Worm (Caenorhabditis elegans) whole organism, L4/young adult: ENCODE data around the gene cpna-5.

Experiments
- W03F9.2 ChIP-seq: fragments of 150-350 bp; optimal IDR thresholded peaks from 2 replicates; lab custom pipeline; 2014; ENCODE audit warnings: missing biosample characterization, missing genetic modification characterization
- dao-5 ChIP-seq: sonication (generic microtip); optimal IDR thresholded peaks from 2 replicates; lab custom pipeline; 2016; ENCODE audit warnings: missing genotype, missing genetic modification characterization, moderate library complexity, missing compliant biosample characterization
- him-1 ChIP-seq: sonication (generic microtip); optimal IDR thresholded peaks from 2 replicates; lab custom pipeline; 2016; ENCODE audit warnings: missing genotype, missing genetic modification reagents, missing genetic modification characterization, missing compliant biosample characterization

The cpna-5 gene

DNA sequence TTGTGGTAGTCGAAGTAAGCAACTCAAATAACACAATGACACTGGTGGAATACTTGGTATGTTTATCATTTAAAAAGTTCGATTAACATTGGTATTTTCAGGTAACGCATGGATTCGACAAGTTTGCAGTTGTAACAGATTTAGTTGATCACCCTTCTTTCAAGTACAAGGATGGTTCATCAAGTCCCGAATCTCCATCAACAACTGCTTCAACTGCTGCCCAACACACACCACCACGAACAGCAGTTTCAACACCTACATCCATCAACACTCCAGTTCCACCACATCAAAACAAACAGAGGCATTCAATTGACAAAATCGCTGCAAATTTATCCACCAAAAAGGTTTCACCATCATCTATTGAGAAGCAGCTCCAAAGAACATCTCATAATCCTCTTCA lies 35.9 kb downstream of the cpna-5 start:
- TF ChIP-seq W03F9.2 (tag; lab: Kevin White, UChicago), result no peak
- no peak for TF ChIP-seq dao-5 (tag; lab: Kevin White, UChicago)
- no peak for TF ChIP-seq him-1

DNA sequence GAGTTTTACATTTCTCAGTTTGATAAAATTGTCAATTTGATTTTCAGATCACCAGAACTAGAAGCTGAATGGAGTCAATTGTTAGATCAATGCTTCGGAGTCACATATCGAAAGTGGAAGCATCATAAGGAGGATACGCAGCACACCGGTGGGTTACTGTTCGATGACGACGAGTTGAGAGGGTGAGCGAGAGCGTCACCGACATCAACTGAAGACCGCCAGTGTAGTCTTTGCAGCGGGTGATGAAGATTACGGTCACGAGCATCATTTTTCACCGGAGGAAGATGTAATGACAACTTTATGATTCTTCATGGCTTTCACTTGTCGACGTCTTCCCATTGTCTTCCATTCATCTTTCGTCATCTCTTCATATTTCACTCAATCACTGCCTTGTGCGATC lies 36.5 kb downstream of the cpna-5 start, which contains the start of gene lin-26:
lin-26 (plus strand) TSS at position 301 of the 400 bp plus-strand sequence.
- TF ChIP-seq him-1 (no peak), W03F9.2 (tag; lab: Kevin White, UChicago) (no peak), dao-5 (tag; lab: Kevin White, UChicago) (no peak)

DNA sequence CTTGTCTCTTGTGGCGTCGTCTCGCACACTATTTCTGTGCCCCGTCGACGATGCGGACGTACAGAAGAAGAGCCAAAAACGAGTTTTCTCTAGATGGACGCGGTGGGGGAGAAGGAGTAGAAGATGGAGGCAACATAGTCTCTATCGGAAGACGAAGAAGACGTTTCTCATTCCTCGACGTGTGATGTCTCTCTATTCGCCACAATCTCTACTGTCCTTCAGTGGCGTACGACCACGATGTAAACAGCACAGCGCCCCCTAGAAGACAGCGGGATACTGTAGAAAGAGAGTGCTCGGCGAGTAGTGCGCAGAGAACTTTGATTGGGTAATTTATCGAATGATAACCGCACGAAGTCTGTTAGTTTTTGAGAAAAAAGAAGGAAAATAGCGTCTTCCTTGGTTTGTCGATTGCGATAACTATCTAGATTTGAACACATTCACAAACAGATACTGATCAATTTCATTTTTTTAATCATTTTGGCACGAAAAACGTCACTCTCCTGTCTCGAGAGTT lies 38.8 kb downstream of the cpna-5 start:
- TF ChIP-seq dao-5 (tag; lab: Kevin White, UChicago) (no peak), W03F9.2 (tag; lab: Kevin White, UChicago) (no peak), him-1 (no peak)

DNA sequence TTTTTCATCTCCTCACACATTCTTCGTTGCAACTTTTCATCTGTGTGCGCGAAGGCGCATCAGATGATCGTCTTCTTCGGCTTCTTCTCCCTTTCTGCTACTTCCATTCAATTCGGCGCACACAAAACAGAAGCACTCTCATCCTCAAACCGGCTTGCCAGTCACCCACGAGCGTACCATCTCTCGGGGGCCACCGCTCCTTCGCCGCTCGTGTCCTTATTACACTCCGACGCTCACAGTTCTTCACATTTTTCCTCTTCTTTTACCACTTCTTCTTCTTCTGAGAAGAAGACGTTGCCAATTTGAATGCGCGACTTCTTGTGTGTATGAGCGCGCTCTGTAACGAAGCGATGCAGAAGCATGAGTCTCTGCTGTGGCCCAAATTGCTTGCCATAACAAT lies 39.9 kb downstream of the cpna-5 start:
- TF ChIP-seq W03F9.2 (tag; lab: Kevin White, UChicago) (no peak), dao-5 (tag; lab: Kevin White, UChicago) (no peak), him-1 (no peak)

DNA sequence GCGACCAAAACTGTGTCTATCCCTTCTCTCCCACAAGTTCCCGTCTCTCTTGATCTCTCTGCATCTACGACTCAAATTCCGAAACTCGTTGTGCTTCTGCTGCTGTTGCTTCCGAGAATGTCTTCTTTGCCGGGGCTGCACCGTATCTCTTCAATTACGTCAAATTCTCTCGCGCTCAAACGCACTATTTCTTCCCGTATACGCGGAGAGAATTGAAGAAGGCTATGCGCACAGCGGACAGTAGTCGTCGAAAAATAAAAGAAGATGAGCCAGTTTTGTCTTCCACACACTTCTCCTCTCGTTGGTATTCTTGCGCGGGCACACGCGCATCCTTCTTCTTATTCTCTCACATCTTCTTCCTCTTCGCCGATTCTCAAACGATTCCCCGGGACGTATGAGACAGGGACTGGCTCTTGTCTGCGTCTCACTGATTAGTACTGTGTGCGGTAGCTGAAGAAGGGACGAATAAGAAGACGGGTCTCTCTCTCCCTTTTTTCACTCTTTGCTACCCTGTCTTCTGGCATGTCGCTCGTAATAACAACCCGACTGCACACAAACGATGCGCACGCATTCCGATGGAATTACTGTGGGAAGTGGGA lies 42.0 kb downstream of the cpna-5 start:
- TF ChIP-seq dao-5 (tag; lab: Kevin White, UChicago) (no peak), W03F9.2 (tag; lab: Kevin White, UChicago) (no peak), him-1 (no peak)

DNA sequence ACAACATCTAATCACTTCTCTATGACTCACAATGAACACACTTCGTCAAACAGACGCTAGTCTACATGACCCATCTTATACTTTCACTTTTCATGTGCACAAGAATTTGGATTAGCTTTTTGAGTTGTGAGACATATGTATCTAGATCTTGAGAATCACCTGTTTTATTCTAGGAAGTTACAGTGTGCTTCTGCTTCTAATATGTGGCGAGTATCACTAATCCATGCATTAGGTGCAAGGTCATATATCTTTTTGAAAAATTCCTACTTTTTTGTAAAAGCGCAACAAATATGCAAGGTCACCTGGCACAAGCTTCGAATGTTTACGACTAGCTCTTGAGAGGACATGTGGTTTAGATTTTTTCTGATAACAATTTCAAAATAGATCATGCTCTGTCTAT lies 42.6 kb downstream of the cpna-5 start:
- TF ChIP-seq dao-5 (tag; lab: Kevin White, UChicago) (no peak), him-1 (no peak), W03F9.2 (tag; lab: Kevin White, UChicago) (no peak)

DNA sequence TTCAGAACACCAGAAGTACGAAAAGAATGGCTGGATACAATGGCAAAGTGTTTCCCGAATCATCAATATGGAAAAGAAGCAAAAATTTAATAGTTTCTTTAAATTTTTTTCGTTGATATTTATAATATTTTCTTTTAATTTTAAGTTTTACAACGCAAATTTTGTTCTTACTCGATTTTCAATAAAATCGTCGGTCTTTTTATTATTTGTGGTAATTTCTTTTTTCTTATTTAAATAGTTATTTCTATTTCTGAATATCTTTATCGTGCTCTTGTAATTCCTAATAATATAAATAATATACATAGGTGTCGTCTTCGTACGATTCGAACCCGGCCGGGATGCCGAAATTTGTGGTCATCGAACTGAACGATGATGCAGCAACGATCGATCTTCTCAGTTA lies 46.7 kb downstream of the cpna-5 start, which contains the start of gene lir-1:
lir-1 (plus strand) TSS at position 301 of the 400 bp plus-strand sequence.
- TF ChIP-seq W03F9.2 (tag; lab: Kevin White, UChicago), result no peak
- TF ChIP-seq him-1, result no peak
- TF ChIP-seq dao-5 (tag; lab: Kevin White, UChicago), result no peak

DNA sequence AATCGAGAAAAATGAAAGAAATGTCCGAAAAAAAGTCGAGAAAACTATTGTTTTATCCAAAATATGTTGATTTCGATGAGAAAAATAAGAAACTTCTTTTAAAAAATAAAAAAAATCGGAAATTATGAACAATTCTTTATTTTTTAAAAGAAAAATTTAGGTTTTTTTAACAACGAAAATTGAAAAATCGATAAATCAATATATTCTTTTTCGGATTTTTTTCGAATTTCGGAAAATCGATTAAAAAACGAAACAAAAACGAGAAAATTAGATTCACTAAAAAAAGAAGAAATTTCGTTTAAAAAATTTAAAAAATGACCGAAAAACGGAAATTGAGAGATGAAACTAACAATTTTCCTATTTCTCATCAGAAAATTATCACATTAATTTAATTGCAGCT lies 48.4 kb downstream of the cpna-5 start:
- TF ChIP-seq dao-5 (tag; lab: Kevin White, UChicago), result no peak
- TF ChIP-seq W03F9.2 (tag; lab: Kevin White, UChicago), result no peak
- no peak for TF ChIP-seq him-1

DNA sequence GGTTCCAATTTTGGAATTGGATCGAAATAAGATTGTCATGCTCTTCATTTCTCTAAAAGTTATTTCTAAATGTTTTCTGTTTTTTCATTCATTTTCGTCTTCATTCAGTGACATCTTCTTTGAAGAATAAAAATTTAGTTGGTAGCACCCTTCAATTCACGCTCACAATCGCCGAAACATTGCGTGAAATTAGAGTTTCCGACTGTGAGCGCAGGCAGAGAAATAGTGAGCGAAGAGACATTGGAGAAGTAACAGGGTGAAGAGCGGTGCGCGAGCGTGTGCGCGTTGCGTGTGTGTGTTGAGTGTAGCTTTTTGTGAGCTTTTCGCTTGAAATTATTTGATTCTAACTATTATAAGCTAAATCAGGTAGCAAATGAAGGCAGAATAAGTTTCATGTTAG lies 49.0 kb downstream of the cpna-5 start:
- no peak for TF ChIP-seq W03F9.2 (tag; lab: Kevin White, UChicago)
- TF ChIP-seq him-1, result no peak
- no peak for TF ChIP-seq dao-5 (tag; lab: Kevin White, UChicago)

DNA sequence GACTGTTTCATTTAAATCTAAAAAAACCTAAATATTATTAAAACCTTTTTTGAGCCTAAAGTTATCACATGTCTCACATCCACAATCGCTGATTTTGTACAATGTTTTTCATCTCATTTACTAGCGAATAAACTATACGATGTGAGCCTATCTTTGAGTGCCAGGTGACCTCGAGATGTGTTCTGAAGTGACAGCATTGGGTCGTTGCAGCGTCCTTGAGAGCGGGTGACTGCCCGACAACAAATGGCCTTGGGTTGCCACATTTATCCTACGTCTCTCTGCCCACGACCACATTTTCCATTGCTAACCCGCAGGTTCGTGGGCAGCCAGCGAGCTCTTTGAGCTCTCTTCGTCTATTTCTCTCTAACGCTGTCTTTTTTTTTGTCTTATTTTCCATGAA lies 51.4 kb downstream of the cpna-5 start, which contains the start of gene lir-2:
lir-2 (plus strand) TSS at position 301 of the 400 bp plus-strand sequence.
- TF ChIP-seq W03F9.2 (tag; lab: Kevin White, UChicago) (no peak), dao-5 (tag; lab: Kevin White, UChicago) (no peak), him-1 (no peak)

DNA sequence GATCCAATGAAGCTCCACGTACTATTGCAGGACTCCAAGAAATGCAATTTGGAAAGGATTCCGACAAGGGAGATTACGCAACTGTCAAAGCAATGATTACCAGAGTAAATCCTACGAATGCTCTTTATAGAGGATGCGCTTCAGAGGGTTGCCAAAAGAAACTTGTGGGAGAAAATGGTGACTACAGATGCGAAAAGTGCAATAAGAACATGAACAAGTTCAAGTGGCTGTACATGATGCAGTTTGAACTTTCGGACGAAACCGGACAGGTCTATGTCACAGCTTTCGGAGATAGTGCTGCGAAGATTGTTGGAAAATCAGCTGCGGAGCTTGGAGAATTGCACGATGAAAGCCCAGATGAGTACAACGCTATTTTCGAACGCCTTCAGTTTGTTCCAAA lies 52.1 kb downstream of the cpna-5 start:
- TF ChIP-seq W03F9.2 (tag; lab: Kevin White, UChicago) (no peak), dao-5 (tag; lab: Kevin White, UChicago) (no peak), him-1 (no peak)

DNA sequence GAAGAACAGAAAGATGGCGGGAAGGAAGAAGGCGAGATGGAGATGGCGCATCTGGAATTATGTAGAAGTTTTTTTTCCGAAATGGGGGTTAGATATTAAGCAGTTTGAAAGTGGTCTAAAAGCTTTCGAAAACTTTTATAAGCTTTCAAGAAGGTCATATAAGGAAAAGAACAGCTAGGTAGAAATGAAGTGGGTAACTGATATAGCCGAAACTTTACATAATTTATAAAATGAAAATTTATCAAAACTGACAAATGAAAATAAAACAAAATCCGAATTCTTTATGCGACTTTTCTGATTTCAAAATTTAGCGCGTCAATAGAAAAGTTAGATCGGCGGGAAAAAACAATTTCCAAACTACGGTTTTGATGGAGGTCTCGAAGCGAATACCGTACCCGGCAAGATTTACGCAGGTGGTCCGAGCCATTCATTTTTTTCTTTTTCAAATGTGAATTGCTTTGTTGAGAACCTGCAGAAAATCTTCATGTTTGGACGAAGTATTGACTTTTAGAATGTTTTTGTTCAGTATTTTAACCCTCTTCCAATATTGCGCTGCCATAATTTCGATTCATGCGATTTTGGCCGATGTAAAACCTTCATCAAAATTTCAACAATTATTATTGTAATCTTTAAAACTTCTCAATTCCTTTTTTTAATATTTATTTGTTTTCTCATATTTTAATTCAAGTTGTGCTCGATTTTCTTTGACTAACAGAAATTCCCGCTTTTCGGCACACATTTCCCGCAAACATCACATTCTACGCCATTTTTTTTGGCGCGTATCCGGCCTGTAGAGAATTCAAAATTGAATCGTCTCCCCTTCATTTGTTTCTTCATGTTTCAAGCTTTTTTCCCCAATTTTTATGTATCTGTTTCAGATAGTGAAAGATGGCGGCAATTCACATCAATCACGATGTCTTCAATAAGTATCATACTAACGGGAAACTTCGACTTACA lies 54.4 kb downstream of the cpna-5 start, which contains the start of the genes F18A1.7 and rpa-1:
F18A1.7 (minus strand) TSS at position 51 of the 957 bp plus-strand sequence.
rpa-1 (plus strand) TSS at position 879 of the 957 bp plus-strand sequence.
- TF ChIP-seq W03F9.2 (tag; lab: Kevin White, UChicago), result no peak
- TF ChIP-seq him-1, result no peak
- TF ChIP-seq dao-5 (tag; lab: Kevin White, UChicago), result no peak

DNA sequence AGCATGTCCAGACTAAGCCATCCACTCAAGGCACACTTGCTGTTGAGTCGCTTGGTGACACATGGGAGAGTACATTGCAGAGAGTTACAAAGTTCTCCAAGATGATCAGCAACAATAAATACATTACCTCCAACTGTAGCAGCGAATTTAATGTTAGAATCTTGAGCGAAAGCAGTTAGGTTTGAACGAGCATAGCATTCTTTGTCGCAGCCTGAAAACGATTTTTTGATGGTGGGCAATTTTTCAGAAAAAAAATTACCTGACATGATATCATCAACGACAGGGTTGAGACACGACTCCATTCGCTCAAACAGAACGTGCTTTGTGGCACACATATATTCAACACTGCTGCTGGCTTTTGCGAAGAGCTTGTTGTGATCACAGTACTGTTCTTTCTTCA lies 55.4 kb downstream of the cpna-5 start:
- no peak for TF ChIP-seq him-1
